Worm (Caenorhabditis elegans): Measurements from ENCODE around the gene K09H11.4.

Gene K09H11.4

ce11 chrV:5758780-5759179 lies 32.4 kb upstream of the K09H11.4 start, which contains the start of gene C53A3.4:
Gene C53A3.4, minus strand, starts transcription at chrV:5758880.
- TF ChIP-seq let-526 (GFP tag; IDR thresholded peaks at IDR 0.05), result no peak
- no peak for TF ChIP-seq madf-10 (tag; optimal IDR thresholded peaks at IDR 0.05)
- TF ChIP-seq B0035.1 (tag; optimal IDR thresholded peaks at IDR 0.05), result no peak
- no peak for TF ChIP-seq ztf-18 (tag; optimal IDR thresholded peaks at IDR 0.05)
- TF ChIP-seq egrh-3 (GFP tag; IDR thresholded peaks at IDR 0.05), result no peak
- TF ChIP-seq ztf-3 (GFP tag; optimal IDR thresholded peaks at IDR 0.05), result no peak
- no peak for TF ChIP-seq Y56A3A.18 (GFP tag; IDR thresholded peaks at IDR 0.05)
- no peak for TF ChIP-seq sdz-38 (tag; optimal IDR thresholded peaks at IDR 0.05)
- no peak for TF ChIP-seq ceh-27 (GFP tag; optimal IDR thresholded peaks at IDR 0.05)
- no peak for TF ChIP-seq F23B12.7 (tag; optimal IDR thresholded peaks at IDR 0.05; ENCODE audit: insufficient read depth)
- TF ChIP-seq B0019.2 (GFP tag; conservative IDR thresholded peaks at IDR 0.05), result no peak
- TF ChIP-seq ZK185.1 (tag; optimal IDR thresholded peaks at IDR 0.05; ENCODE audit: poor library complexity, severe bottlenecking), result no peak
- TF ChIP-seq nhr-27 (tag; optimal IDR thresholded peaks at IDR 0.05), result no peak
- TF ChIP-seq F39B2.1 (GFP tag; IDR thresholded peaks at IDR 0.05), result no peak

ce11 chrV:5756193-5756592 lies 29.8 kb upstream of the K09H11.4 start, which contains the start of gene C53A3.3:
Gene C53A3.3, plus strand, starts transcription at chrV:5756493.
- TF ChIP-seq unc-130 (GFP tag; optimal IDR thresholded peaks at IDR 0.05) (no peak), hlh-12 (tag; optimal IDR thresholded peaks at IDR 0.05) (no peak), mes-4 (tag; optimal IDR thresholded peaks at IDR 0.05) (no peak), lin-26 (GFP tag; IDR thresholded peaks at IDR 0.05) (no peak), dpl-1 (GFP tag; optimal IDR thresholded peaks at IDR 0.05) (no peak)

ce11 chrV:5755203-5755693 lies 28.9 kb upstream of the K09H11.4 start, which contains the start of gene K09H11.11:
Gene K09H11.11, minus strand, starts transcription at chrV:5755253.
- peak; percentile 92 for TF ChIP-seq egrh-3 (GFP tag; IDR thresholded peaks at IDR 0.05)

DNA sequence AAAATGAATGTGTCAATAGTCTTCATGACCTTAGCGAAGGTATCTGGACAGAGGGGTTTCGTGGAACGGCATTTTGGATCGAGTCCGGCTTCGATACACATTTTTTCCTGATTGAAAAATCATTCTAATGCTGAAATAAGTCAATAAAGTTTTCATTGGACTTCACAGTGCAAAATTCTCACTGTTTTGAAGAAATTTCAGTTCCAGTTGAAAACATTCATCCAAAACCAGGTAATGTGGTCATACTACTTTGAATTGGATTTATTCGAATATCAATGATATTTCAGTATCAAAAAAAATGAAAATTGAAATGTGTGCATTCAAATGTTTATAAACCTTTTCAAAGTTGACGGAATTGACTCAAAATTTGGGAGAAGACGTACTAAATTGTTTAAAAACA lies 27.1 kb upstream of the K09H11.4 start, which contains the start of gene pgph-1:
pgph-1 (minus strand) TSS at position 101 of the 400 bp plus-strand sequence.
- no peak for TF ChIP-seq ztf-26 (tag; optimal IDR thresholded peaks at IDR 0.05)
- TF ChIP-seq attf-3 (GFP tag; conservative IDR thresholded peaks at IDR 0.05), result no peak
- no peak for TF ChIP-seq B0336.3 (GFP tag; IDR thresholded peaks at IDR 0.05)
- no peak for TF ChIP-seq snpc-4 (GFP tag; optimal IDR thresholded peaks at IDR 0.05)
- TF ChIP-seq snpc-4 (tag; optimal IDR thresholded peaks at IDR 0.05), result no peak
- no peak for TF ChIP-seq unc-130 (GFP tag; optimal IDR thresholded peaks at IDR 0.05)
- TF ChIP-seq F33H1.4 (GFP tag; IDR thresholded peaks at IDR 0.05), result no peak
- TF ChIP-seq lir-1 (GFP tag; conservative IDR thresholded peaks at IDR 0.05), result no peak
- no peak for TF ChIP-seq snpc-1.1 (tag; optimal IDR thresholded peaks at IDR 0.05; ENCODE audit: insufficient read depth)
- no peak for TF ChIP-seq aptf-3 (GFP tag; IDR thresholded peaks at IDR 0.05)
- no peak for TF ChIP-seq sea-2 (GFP tag; IDR thresholded peaks at IDR 0.05)
- TF ChIP-seq nhr-120 (GFP tag; IDR thresholded peaks at IDR 0.05), result no peak
- no peak for TF ChIP-seq ztf-6 (GFP tag; IDR thresholded peaks at IDR 0.05)
- no peak for TF ChIP-seq F52B5.7 (tag; optimal IDR thresholded peaks at IDR 0.05)

ce11 chrV:5747519-5747918 lies 21.2 kb upstream of the K09H11.4 start, which contains the start of gene acds-10:
Gene acds-10, plus strand, starts transcription at chrV:5747819.
- no peak for TF ChIP-seq Y53F4B.3 (GFP tag; IDR thresholded peaks at IDR 0.05)
- no peak for TF ChIP-seq zim-3 (tag; optimal IDR thresholded peaks at IDR 0.05)
- TF ChIP-seq nhr-80 (tag; optimal IDR thresholded peaks at IDR 0.05), result peak; percentile 8

Data from whole organism, young adult.